Worm (Caenorhabditis elegans) whole organism, L1 larva: ENCODE results near the gene Y116A8C.37.

ENCODE experiments used
- C04F5.9 ChIP-seq: sonication (generic microtip); optimal IDR thresholded peaks from 2 replicates; lab custom pipeline; 2016; ENCODE audit warnings: missing genetic modification characterization, missing compliant biosample characterization
- Y116A8C.19 ChIP-seq: sonication (generic microtip); optimal IDR thresholded peaks from 2 replicates; lab custom pipeline; 2016; ENCODE audit warnings: missing compliant biosample characterization, missing genetic modification characterization, borderline replicate concordance
- alr-1 ChIP-seq: fragments of 200-800 bp; sonication (Bioruptor generic); optimal IDR thresholded peaks from 2 replicates; lab custom pipeline; 2018; ENCODE audit warnings: borderline replicate concordance, mild to moderate bottlenecking, missing genetic modification characterization, missing compliant biosample characterization
- ama-1 ChIP-seq: fragments of 150-350 bp; optimal IDR thresholded peaks from 2 replicates; lab custom pipeline; 2014
- ceh-8 ChIP-seq: fragments of 200-800 bp; sonication (Bioruptor generic); optimal IDR thresholded peaks from 2 replicates; lab custom pipeline; 2018; ENCODE audit warnings: mild to moderate bottlenecking, missing genetic modification characterization, moderate library complexity, missing compliant biosample characterization
- efl-1 ChIP-seq, 4 experiments: fragments of 150-350 bp; optimal IDR thresholded peaks in 3 of 4; peaks in 1 of 4; 1 replicate in 1 of 4; 2 replicates in 3 of 4; lab custom pipeline; 2014; ENCODE audit warnings: missing biosample characterization in 2 of 4, missing genetic modification characterization in 2 of 4, missing genetic modification reagents in 2 of 4
- efl-3 ChIP-seq: fragments of 200-800 bp; sonication (Bioruptor generic); optimal IDR thresholded peaks from 2 replicates; lab custom pipeline; 2018; ENCODE audit warnings: mild to moderate bottlenecking, missing genetic modification characterization, missing compliant biosample characterization
- elt-2 ChIP-seq: sonication (generic microtip); optimal IDR thresholded peaks from 2 replicates; lab custom pipeline; 2016; ENCODE audit warnings: missing genetic modification characterization, mild to moderate bottlenecking, inconsistent platforms, missing compliant biosample characterization, missing genetic modification reagents
- elt-3 ChIP-seq, 6 experiments: fragments of 150-350 bp in 1 of 6; sonication (generic microtip); optimal IDR thresholded peaks; 2 replicates each; lab custom pipeline; 2017 to 2018; ENCODE audit warnings: missing biosample characterization in 6 of 6, missing genetic modification characterization in 6 of 6, inconsistent platforms in 1 of 6
- ets-5 ChIP-seq: fragments of 200-800 bp; sonication (Bioruptor generic); IDR thresholded peaks from 2 replicates; pipeline ENCODE4 v1.3.6; 2022; ENCODE audit warnings: missing genetic modification characterization, missing compliant biosample characterization
- fkh-10 ChIP-seq: sonication (generic microtip); optimal IDR thresholded peaks from 2 replicates; lab custom pipeline; 2017; ENCODE audit warnings: missing biosample characterization, missing genetic modification reagents, missing genetic modification characterization
- fkh-8 ChIP-seq: sonication (generic microtip); optimal IDR thresholded peaks from 2 replicates; lab custom pipeline; 2016; ENCODE audit warnings: mild to moderate bottlenecking, missing genetic modification characterization, missing compliant biosample characterization
- grh-1 ChIP-seq: fragments of 200-800 bp; sonication (Bioruptor generic); IDR thresholded peaks from 2 replicates; pipeline ENCODE4 v1.3.6; 2022; ENCODE audit warnings: missing genetic modification reagents, missing genetic modification characterization, missing compliant biosample characterization
- jun-1 ChIP-seq: fragments of 150-350 bp; optimal IDR thresholded peaks from 2 replicates; lab custom pipeline; 2014; ENCODE audit warnings: missing biosample characterization, missing genetic modification reagents, missing genetic modification characterization
- lin-14 ChIP-seq: fragments of 200-800 bp; sonication (Bioruptor generic); optimal IDR thresholded peaks from 2 replicates; lab custom pipeline; 2018; ENCODE audit warnings: mild to moderate bottlenecking, missing genetic modification characterization, moderate library complexity, missing compliant biosample characterization
- lin-15B ChIP-seq: fragments of 150-350 bp; sonication (generic microtip); optimal IDR thresholded peaks from 3 replicates; lab custom pipeline; 2014; ENCODE audit warnings: missing biosample characterization, missing genetic modification characterization
- lsy-2 ChIP-seq, 2 experiments: fragments of 150-350 bp; optimal IDR thresholded peaks; 2 replicates each; lab custom pipeline; 2014; ENCODE audit warnings: missing biosample characterization in 2 of 2, missing genetic modification characterization in 2 of 2
- mep-1 ChIP-seq: fragments of 150-350 bp; optimal IDR thresholded peaks from 2 replicates; lab custom pipeline; 2014; ENCODE audit warnings: missing biosample characterization, missing genetic modification characterization
- nhr-11 ChIP-seq: fragments of 150-350 bp; optimal IDR thresholded peaks from 2 replicates; lab custom pipeline; 2014; ENCODE audit warnings: missing biosample characterization, missing genetic modification characterization
- nhr-19 ChIP-seq: fragments of 200-800 bp; sonication (Bioruptor generic); conservative IDR thresholded peaks from 2 replicates; pipeline ENCODE4 v1.3.6; 2022; ENCODE audit warnings: missing genetic modification characterization, missing compliant biosample characterization
- nhr-47 ChIP-seq: sonication (generic microtip); optimal IDR thresholded peaks from 2 replicates; lab custom pipeline; 2016; ENCODE audit warnings: mild to moderate bottlenecking, missing genetic modification characterization, moderate library complexity, missing compliant biosample characterization
- nhr-85 ChIP-seq: sonication (generic microtip); peaks from one replicate; lab custom pipeline; 2016; ENCODE audit warnings: missing genetic modification characterization, inconsistent platforms, missing compliant biosample characterization
- nhr-90 ChIP-seq: sonication (generic microtip); optimal IDR thresholded peaks from 2 replicates; lab custom pipeline; 2016; ENCODE audit warnings: mild to moderate bottlenecking, missing genetic modification characterization, missing compliant biosample characterization; ENCODE audit not compliant: poor library complexity
- pqm-1 ChIP-seq: sonication (generic microtip); optimal IDR thresholded peaks from 3 replicates; lab custom pipeline; 2017; ENCODE audit warnings: missing biosample characterization, missing genetic modification characterization
- skn-1 ChIP-seq: fragments of 150-350 bp; optimal IDR thresholded peaks from 2 replicates; lab custom pipeline; 2014; ENCODE audit warnings: missing biosample characterization, missing genetic modification characterization
- snu-23 ChIP-seq: sonication (generic microtip); optimal IDR thresholded peaks from 2 replicates; lab custom pipeline; 2016; ENCODE audit warnings: missing genetic modification characterization, missing compliant biosample characterization
- tbx-2 ChIP-seq: sonication (generic microtip); optimal IDR thresholded peaks from 2 replicates; lab custom pipeline; 2016; ENCODE audit warnings: missing genetic modification characterization, missing compliant biosample characterization
- ztf-11 ChIP-seq, 2 experiments: sonication (generic microtip); optimal IDR thresholded peaks; 2 replicates each; lab custom pipeline; 2016 to 2017; ENCODE audit warnings: missing genetic modification characterization in 2 of 2, missing biosample characterization in 1 of 2, missing compliant biosample characterization in 1 of 2

Gene Y116A8C.37

DNA sequence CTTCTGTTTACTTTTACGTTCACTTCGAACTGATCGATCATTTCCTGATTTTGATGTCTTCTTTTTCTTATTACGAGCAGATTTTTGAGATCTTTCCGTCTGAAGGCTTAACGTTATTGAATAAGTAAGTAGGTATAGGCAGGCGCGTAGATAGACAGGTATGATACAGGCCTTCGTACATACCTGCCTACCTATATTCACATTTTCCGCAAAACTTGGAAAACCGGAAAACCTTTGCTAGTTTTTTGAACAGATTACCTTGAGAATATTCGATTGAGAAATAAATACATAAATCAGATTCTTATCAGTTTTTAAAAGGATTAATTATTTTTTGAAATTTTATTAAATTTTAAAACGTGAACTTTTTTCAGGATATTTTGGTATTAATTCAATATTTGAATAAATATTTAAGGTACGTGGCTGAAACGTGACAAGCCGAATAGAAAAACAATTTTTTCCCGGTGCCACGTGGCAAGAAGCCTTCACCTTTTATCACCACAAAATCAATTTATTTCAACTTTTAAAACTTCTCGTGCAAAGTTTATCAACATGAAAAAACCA lies at the start of gene Y116A8C.37, which contains the start of gene Y116A8C.38:
Gene Y116A8C.37 (minus strand): TSS at position 101 of the 561 bp plus-strand sequence.
Gene Y116A8C.38 (plus strand): TSS at position 511 of the 561 bp plus-strand sequence.
- TF ChIP-seq C04F5.9 (tag; lab: Kevin White, UChicago) (no peak), nhr-11 (tag; lab: Kevin White, UChicago) (no peak), efl-3 (GFP tag; lab: Kevin White, UChicago) (no peak), lsy-2 (tag; optimal IDR thresholded peaks at IDR 0.05; lab: Kevin White, UChicago) (no peak)
- TF ChIP-seq, all 84 proteins: peak for 0

ce11 chrIV:17179565-17179964 lies 48.6 kb upstream of the Y116A8C.37 start:
- TF ChIP-seq pqm-1 (tag; lab: Kevin White, UChicago) (peak; percentile 88), lin-15B (tag; lab: Kevin White, UChicago) (no peak), elt-2 (tag; lab: Kevin White, UChicago) (peak; percentile 4)
- TF ChIP-seq, all 84 proteins: peak for 2

DNA sequence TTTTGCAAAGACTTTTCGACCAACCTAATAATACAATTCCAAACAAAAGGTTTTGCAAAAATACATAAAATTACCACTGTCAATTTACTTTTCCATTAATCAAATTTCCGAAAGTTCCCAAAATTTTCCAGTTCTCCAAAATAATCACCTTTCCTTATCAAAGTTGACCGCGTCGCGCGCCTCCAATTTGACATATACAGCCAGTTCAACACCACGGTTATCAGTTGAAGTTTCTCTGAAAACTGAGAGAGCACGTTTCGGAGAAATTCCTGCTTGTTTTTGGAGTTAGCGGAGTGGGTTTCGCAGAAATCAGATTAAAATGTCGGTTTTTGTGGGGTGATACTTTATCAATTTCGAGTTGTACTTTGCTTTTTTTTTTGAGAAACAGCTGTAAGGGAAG lies 48.1 kb upstream of the Y116A8C.37 start:
- peak; percentile 59 for TF ChIP-seq elt-2 (tag; lab: Kevin White, UChicago)
- TF ChIP-seq nhr-47 (tag; lab: Kevin White, UChicago): no peak
- TF ChIP-seq fkh-10: no peak
- TF ChIP-seq pqm-1 (tag; lab: Kevin White, UChicago): peak; percentile 73

ce11 chrIV:17176177-17176576 lies 45.2 kb upstream of the Y116A8C.37 start, which contains the start of gene C52D10.3:
C52D10.3 (plus strand) TSS chrIV:17176477.
- TF ChIP-seq tbx-2 (tag; lab: Kevin White, UChicago): no peak
- TF ChIP-seq Y116A8C.19 (tag; lab: Kevin White, UChicago): no peak
- TF ChIP-seq mep-1 (tag; lab: Kevin White, UChicago): no peak
- TF ChIP-seq nhr-19: no peak
- no peak for TF ChIP-seq ets-5
- TF ChIP-seq skn-1 (tag; lab: Kevin White, UChicago): no peak
- TF ChIP-seq snu-23 (GFP tag; lab: Kevin White, UChicago): no peak
- TF ChIP-seq efl-1 (optimal IDR thresholded peaks at IDR 0.05; lab: Kevin White, UChicago): no peak
- no peak for TF ChIP-seq efl-1 (GFP tag; optimal IDR thresholded peaks at IDR 0.05 in 1 of 2; lab: Kevin White, UChicago)
- TF ChIP-seq elt-3 (tag; optimal IDR thresholded peaks at IDR 0.05; lab: Kevin White, UChicago): no peak
- TF ChIP-seq alr-1: no peak

DNA sequence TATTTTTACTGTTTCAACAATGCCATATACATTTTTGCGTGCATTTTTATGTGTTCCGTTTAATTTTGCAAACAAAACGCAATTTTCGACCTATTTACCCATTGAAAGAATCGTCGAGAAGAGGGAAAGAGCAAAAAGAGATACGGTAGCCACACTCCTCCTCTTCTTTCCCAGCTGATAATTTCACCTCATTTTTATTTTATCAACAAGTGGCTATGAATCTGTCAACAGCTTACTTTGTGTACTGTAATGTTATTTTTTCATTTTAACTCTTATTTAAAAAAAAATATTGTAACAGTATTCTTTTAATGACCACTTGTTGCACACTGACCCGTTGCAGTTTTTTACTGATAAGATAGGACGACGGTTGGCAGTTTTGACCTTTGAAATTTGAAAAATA lies 44.0 kb upstream of the Y116A8C.37 start:
- TF ChIP-seq pqm-1 (tag; lab: Kevin White, UChicago): no peak
- no peak for TF ChIP-seq efl-1 (optimal IDR thresholded peaks at IDR 0.05; lab: Kevin White, UChicago)
- TF ChIP-seq efl-1 (GFP tag; optimal IDR thresholded peaks at IDR 0.05 in 1 of 2; lab: Kevin White, UChicago): peak in 1 of 2 experiments; percentile 68
- TF ChIP-seq ceh-8 (GFP tag; lab: Kevin White, UChicago): no peak
- no peak for TF ChIP-seq C04F5.9 (tag; lab: Kevin White, UChicago)

ce11 chrIV:17174087-17174486 lies 43.2 kb upstream of the Y116A8C.37 start:
- no peak for TF ChIP-seq ztf-11 (tag; optimal IDR thresholded peaks at IDR 0.05; lab: Kevin White, UChicago)
- TF ChIP-seq jun-1 (tag; lab: Kevin White, UChicago): peak; percentile 0
- TF ChIP-seq grh-1 (GFP tag; lab: Robert Waterston, UW): no peak
- no peak for TF ChIP-seq ama-1 (lab: Kevin White, UChicago)
- TF ChIP-seq nhr-90 (tag; lab: Kevin White, UChicago): peak; percentile 35
- peak; percentile 94 for TF ChIP-seq elt-2 (tag; lab: Kevin White, UChicago)
- TF ChIP-seq lin-14 (GFP tag; lab: Kevin White, UChicago): no peak
- TF ChIP-seq fkh-8 (tag; lab: Kevin White, UChicago): no peak
- no peak for TF ChIP-seq nhr-85
